Worm (Caenorhabditis elegans): Measurements from ENCODE around the gene mab-9.

Gene mab-9

DNA sequence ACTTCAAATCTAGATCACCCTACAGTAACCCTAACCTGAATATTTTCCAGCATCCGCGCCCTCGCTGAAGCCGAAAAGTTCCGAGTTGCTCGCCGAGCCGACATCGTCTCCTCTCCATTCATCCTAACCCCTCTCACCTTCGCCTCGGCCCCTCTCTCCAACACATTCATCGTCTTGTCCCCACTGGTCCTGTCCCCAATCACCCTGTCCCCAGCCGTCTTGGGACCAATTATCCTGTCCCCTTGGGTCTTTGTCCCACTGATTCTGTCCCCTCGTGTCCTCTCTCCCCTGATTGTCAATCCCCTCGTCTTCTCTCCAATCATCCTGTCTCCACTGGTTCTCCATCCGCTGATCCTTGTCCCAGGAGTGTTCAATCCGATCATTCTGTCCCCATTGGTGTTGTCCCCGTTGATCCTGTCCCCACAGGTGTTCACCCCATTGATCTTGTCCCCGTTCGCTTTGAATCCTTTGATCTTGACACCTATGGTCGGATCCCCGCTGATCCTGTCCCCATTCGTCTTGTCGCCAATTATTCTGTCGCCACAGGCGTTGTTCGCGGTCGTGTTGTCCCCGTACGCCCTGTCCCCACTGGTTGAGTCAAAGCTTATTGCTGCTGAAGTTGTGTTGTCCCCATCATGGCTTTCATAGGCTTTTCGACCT lies 35.6 kb downstream of the mab-9 start, which contains the start of gene lips-7:
lips-7 (plus strand) TSS at position 610 of the 660 bp plus-strand sequence.
- peak; percentile 49 for TF ChIP-seq hlh-6 (tag; optimal IDR thresholded peaks at IDR 0.05)
- peak; percentile 11 for TF ChIP-seq C08G9.2 (tag; optimal IDR thresholded peaks at IDR 0.05)
- TF ChIP-seq C38D4.7 (GFP tag; optimal IDR thresholded peaks at IDR 0.05), result peak; percentile 10
- no peak for TF ChIP-seq ahr-1 (tag; optimal IDR thresholded peaks at IDR 0.05)

DNA sequence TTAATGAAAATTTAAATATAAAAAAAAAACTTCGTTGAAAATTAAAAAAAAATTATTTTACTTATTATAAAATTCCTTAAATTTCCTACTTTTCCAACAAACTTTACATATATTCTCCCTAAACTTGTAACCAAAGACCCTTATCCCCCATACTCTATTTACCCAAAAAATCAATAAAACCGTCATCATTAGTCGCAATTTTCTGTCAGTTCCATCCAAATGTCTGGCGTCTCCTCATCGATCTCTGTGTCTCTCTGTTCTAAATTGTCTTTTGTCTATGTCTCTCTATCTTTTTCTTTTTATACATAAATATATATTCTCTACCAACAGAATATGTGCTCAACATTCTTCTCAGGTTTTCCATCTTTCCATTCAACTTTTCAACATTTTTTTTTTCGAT lies 39.5 kb downstream of the mab-9 start:
- TF ChIP-seq ahr-1 (tag; optimal IDR thresholded peaks at IDR 0.05), result no peak
- TF ChIP-seq unc-55 (GFP tag; optimal IDR thresholded peaks at IDR 0.05), result peak; percentile 9
- no peak for TF ChIP-seq K02D7.2 (tag; optimal IDR thresholded peaks at IDR 0.05)
- TF ChIP-seq unc-86 (tag; optimal IDR thresholded peaks at IDR 0.05), result no peak
- no peak for TF ChIP-seq rnt-1 (tag; optimal IDR thresholded peaks at IDR 0.05)
- TF ChIP-seq che-1 (tag; optimal IDR thresholded peaks at IDR 0.05), result no peak
- TF ChIP-seq zip-5 (tag; optimal IDR thresholded peaks at IDR 0.05), result no peak
- peak; percentile 22 for TF ChIP-seq ceh-48 (tag; optimal IDR thresholded peaks at IDR 0.05)
- no peak for TF ChIP-seq fkh-10 (GFP tag; optimal IDR thresholded peaks at IDR 0.05)
- TF ChIP-seq ceh-24 (tag; optimal IDR thresholded peaks at IDR 0.05), result no peak
- no peak for TF ChIP-seq ceh-19 (GFP tag; optimal IDR thresholded peaks at IDR 0.05)
- TF ChIP-seq pha-4 (tag; optimal IDR thresholded peaks at IDR 0.05), result no peak
- no peak for TF ChIP-seq hlh-6 (tag; optimal IDR thresholded peaks at IDR 0.05)
- TF ChIP-seq madf-2 (tag; optimal IDR thresholded peaks at IDR 0.05), result no peak

DNA sequence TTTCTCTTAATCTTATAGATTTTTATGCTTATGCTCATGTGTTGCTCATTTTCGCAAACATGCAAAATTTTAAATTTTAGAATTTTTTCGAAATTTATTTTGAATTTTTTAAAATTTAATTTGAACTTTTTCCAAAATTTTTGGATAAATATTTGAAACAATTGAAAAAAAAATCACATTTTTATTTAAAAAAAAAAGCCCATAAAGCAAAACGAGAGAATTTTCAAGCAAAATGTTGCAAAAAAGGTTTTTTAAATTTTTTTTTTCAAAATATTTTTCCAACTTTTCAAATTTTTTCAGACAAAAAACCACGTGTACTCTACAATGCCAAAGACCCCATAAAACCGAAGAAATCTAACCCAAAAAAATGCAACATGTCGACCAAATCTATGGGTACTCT lies 40.4 kb downstream of the mab-9 start, which contains the start of the genes C09E8.1 and C09E8.6:
C09E8.1 (plus strand) TSS at position 301 of the 400 bp plus-strand sequence.
C09E8.6 (plus strand) TSS at position 313 of the 400 bp plus-strand sequence.
- TF ChIP-seq fax-1 (tag; optimal IDR thresholded peaks at IDR 0.05), result no peak
- TF ChIP-seq ama-1 (optimal IDR thresholded peaks at IDR 0.05), result no peak
- no peak for TF ChIP-seq hlh-13 (GFP tag; optimal IDR thresholded peaks at IDR 0.05)
- TF ChIP-seq ceh-18 (tag; optimal IDR thresholded peaks at IDR 0.05), result no peak
- no peak for TF ChIP-seq rnt-1 (tag; optimal IDR thresholded peaks at IDR 0.05)
- no peak for TF ChIP-seq ets-4 (tag; optimal IDR thresholded peaks at IDR 0.05)
- no peak for TF ChIP-seq npax-4 (tag; optimal IDR thresholded peaks at IDR 0.05)
- no peak for TF ChIP-seq ceh-34 (tag; optimal IDR thresholded peaks at IDR 0.05)
- TF ChIP-seq unc-86 (tag; optimal IDR thresholded peaks at IDR 0.05), result no peak

- TF ChIP-seq mec-3 (tag; optimal IDR thresholded peaks at IDR 0.05; ENCODE audit: borderline replicate concordance) (no peak), ceh-31 (tag; optimal IDR thresholded peaks at IDR 0.05) (no peak), ztf-16 (tag; optimal IDR thresholded peaks at IDR 0.05) (no peak), fax-1 (tag; optimal IDR thresholded peaks at IDR 0.05) (no peak), hlh-13 (GFP tag; optimal IDR thresholded peaks at IDR 0.05) (no peak), sdc-2 (tag; optimal IDR thresholded peaks at IDR 0.05) (no peak)
Observed at ce11 chrII:568776-569175, 53.0 kb downstream of the mab-9 start, which contains the start of gene W08F4.5. Gene W08F4.5 (minus strand): TSS chrII:568876.

All from whole organism, late embryonic.